Worm (Caenorhabditis elegans) whole organism, young adult: ENCODE results near the gene hap-1.

Source experiments
- C06A6.2 ChIP-seq: fragments of 200-800 bp; sonication (Bioruptor generic); conservative IDR thresholded peaks from 2 replicates; pipeline ENCODE4 v1.3.6; 2022; ENCODE audit warnings: missing genetic modification characterization, missing compliant biosample characterization
- D2030.7 ChIP-seq: fragments of 200-800 bp; sonication (Bioruptor generic); IDR thresholded peaks from 2 replicates; pipeline ENCODE4 v1.3.6; 2022; ENCODE audit warnings: missing genetic modification reagents, missing genetic modification characterization, missing compliant biosample characterization
- F10E7.11 ChIP-seq: sonication (generic microtip); optimal IDR thresholded peaks from 2 replicates; lab custom pipeline; 2017; ENCODE audit warnings: mild to moderate bottlenecking, missing genetic modification characterization, moderate library complexity, missing compliant biosample characterization
- F22D6.2 ChIP-seq: sonication (generic microtip); optimal IDR thresholded peaks from 2 replicates; lab custom pipeline; 2016; ENCODE audit warnings: mild to moderate bottlenecking, missing genetic modification characterization, missing compliant biosample characterization
- F33H1.4 ChIP-seq: fragments of 200-800 bp; sonication (Bioruptor generic); IDR thresholded peaks from 2 replicates; pipeline ENCODE4 v1.3.6; 2022; ENCODE audit warnings: missing genetic modification reagents, missing genetic modification characterization, missing compliant biosample characterization
- F37B4.10 ChIP-seq: fragments of 200-800 bp; sonication (Bioruptor generic); IDR thresholded peaks from 2 replicates; pipeline ENCODE4 v1.3.6; 2022; ENCODE audit warnings: missing genetic modification characterization, missing compliant biosample characterization
- F52B5.7 ChIP-seq: sonication (generic microtip); optimal IDR thresholded peaks from 2 replicates; lab custom pipeline; 2016; ENCODE audit warnings: mild to moderate bottlenecking, missing genetic modification characterization, missing compliant biosample characterization
- F57A8.1 ChIP-seq: fragments of 200-800 bp; sonication (Bioruptor generic); optimal IDR thresholded peaks from 2 replicates; lab custom pipeline; 2018; ENCODE audit warnings: mild to moderate bottlenecking, missing genetic modification characterization, moderate library complexity, missing compliant biosample characterization
- K11D2.4 ChIP-seq: fragments of 200-800 bp; sonication (Bioruptor generic); IDR thresholded peaks from 2 replicates; pipeline ENCODE4 v1.3.6; 2022; ENCODE audit warnings: missing genetic modification reagents, missing genetic modification characterization, missing compliant biosample characterization
- T26A5.8 ChIP-seq: sonication (generic microtip); optimal IDR thresholded peaks from 2 replicates; lab custom pipeline; 2016; ENCODE audit warnings: missing genetic modification characterization, missing compliant biosample characterization
- Y53G8AR.9 ChIP-seq: fragments of 200-800 bp; sonication (Bioruptor generic); conservative IDR thresholded peaks from 2 replicates; pipeline ENCODE4 v1.3.6; 2022; ENCODE audit warnings: missing genetic modification reagents, missing genetic modification characterization, missing compliant biosample characterization
- akir-1 ChIP-seq: fragments of 200-800 bp; sonication (Bioruptor generic); optimal IDR thresholded peaks from 2 replicates; lab custom pipeline; 2018; ENCODE audit warnings: mild to moderate bottlenecking, missing genetic modification characterization, moderate library complexity, missing compliant biosample characterization
- ama-1 ChIP-seq, 3 experiments: fragments of 150-350 bp in 1 of 3; sonication (generic microtip) in 2 of 3; optimal IDR thresholded peaks; 2 replicates each; lab custom pipeline; 2014 to 2018; ENCODE audit warnings: missing biosample characterization in 2 of 3, missing genetic modification characterization in 2 of 3, missing genetic modification reagents in 2 of 3
- athp-1 ChIP-seq: sonication (generic microtip); optimal IDR thresholded peaks from 2 replicates; lab custom pipeline; 2017; ENCODE audit warnings: mild to moderate bottlenecking, missing genetic modification characterization, missing compliant biosample characterization
- attf-5 ChIP-seq: fragments of 200-800 bp; sonication (Bioruptor generic); optimal IDR thresholded peaks from 2 replicates; lab custom pipeline; 2018; ENCODE audit warnings: mild to moderate bottlenecking, missing genetic modification characterization, missing compliant biosample characterization
- attf-6 ChIP-seq: fragments of 200-800 bp; sonication (Bioruptor generic); IDR thresholded peaks from 2 replicates; pipeline ENCODE4 v1.3.6; 2022; ENCODE audit warnings: missing genetic modification reagents, missing genetic modification characterization, missing compliant biosample characterization
- ceh-27 ChIP-seq: fragments of 200-800 bp; sonication (Bioruptor generic); optimal IDR thresholded peaks from 2 replicates; lab custom pipeline; 2018; ENCODE audit warnings: mild to moderate bottlenecking, missing genetic modification characterization, moderate library complexity, missing compliant biosample characterization
- ceh-58 ChIP-seq: fragments of 200-800 bp; sonication (Bioruptor generic); IDR thresholded peaks from 2 replicates; pipeline ENCODE4 v1.3.6; 2022; ENCODE audit warnings: missing genetic modification characterization, missing compliant biosample characterization
- ceh-79 ChIP-seq: sonication (generic microtip); optimal IDR thresholded peaks from 2 replicates; lab custom pipeline; 2017; ENCODE audit warnings: mild to moderate bottlenecking, missing genetic modification characterization, missing compliant biosample characterization
- ceh-91 ChIP-seq: fragments of 200-800 bp; sonication (Bioruptor generic); IDR thresholded peaks from 2 replicates; pipeline ENCODE4 v1.3.6; 2022; ENCODE audit warnings: missing genetic modification reagents, missing genetic modification characterization, missing compliant biosample characterization
- die-1 ChIP-seq: sonication (generic microtip); optimal IDR thresholded peaks from 2 replicates; lab custom pipeline; 2016; ENCODE audit warnings: missing genotype, mild to moderate bottlenecking, missing genetic modification characterization, missing compliant biosample characterization
- dox-1 ChIP-seq: fragments of 200-800 bp; sonication (Bioruptor generic); IDR thresholded peaks from 2 replicates; pipeline ENCODE4 v1.3.6; 2022; ENCODE audit warnings: missing genetic modification reagents, missing genetic modification characterization, missing compliant biosample characterization
- hmg-1.2 ChIP-seq: fragments of 200-800 bp; sonication (Bioruptor generic); IDR thresholded peaks from 2 replicates; pipeline ENCODE4 v1.3.6; 2022; ENCODE audit warnings: missing genetic modification reagents, missing genetic modification characterization, missing compliant biosample characterization
- lag-1 ChIP-seq: fragments of 200-800 bp; sonication (Bioruptor generic); IDR thresholded peaks from 2 replicates; pipeline ENCODE4 v1.3.6; 2022; ENCODE audit warnings: missing genetic modification reagents, missing genetic modification characterization, missing compliant biosample characterization
- lin-40 ChIP-seq: sonication (generic microtip); optimal IDR thresholded peaks from 2 replicates; lab custom pipeline; 2016; ENCODE audit warnings: missing genetic modification characterization, mild to moderate bottlenecking, missing compliant biosample characterization, missing genotype, missing genetic modification reagents
- lsl-1 ChIP-seq: fragments of 200-800 bp; sonication (Bioruptor generic); optimal IDR thresholded peaks from 2 replicates; lab custom pipeline; 2018; ENCODE audit warnings: mild to moderate bottlenecking, missing genetic modification characterization, moderate library complexity, missing compliant biosample characterization
- madf-3 ChIP-seq: fragments of 200-800 bp; sonication (Bioruptor generic); IDR thresholded peaks from 2 replicates; pipeline ENCODE4 v1.3.6; 2022; ENCODE audit warnings: missing genetic modification reagents, missing genetic modification characterization, missing compliant biosample characterization
- madf-6 ChIP-seq: fragments of 200-800 bp; sonication (Bioruptor generic); IDR thresholded peaks from 2 replicates; pipeline ENCODE4 v1.3.6; 2022; ENCODE audit warnings: missing genetic modification reagents, missing genetic modification characterization, missing compliant biosample characterization
- mcd-1 ChIP-seq: fragments of 200-800 bp; sonication (Bioruptor generic); IDR thresholded peaks from 2 replicates; pipeline ENCODE4 v1.3.6; 2022; ENCODE audit warnings: missing genetic modification reagents, missing genetic modification characterization, missing compliant biosample characterization
- mel-28 ChIP-seq: sonication (generic microtip); optimal IDR thresholded peaks from 2 replicates; lab custom pipeline; 2016; ENCODE audit warnings: borderline replicate concordance, mild to moderate bottlenecking, missing genetic modification characterization, missing compliant biosample characterization
- mes-4 ChIP-seq: sonication (generic microtip); optimal IDR thresholded peaks from 2 replicates; lab custom pipeline; 2016; ENCODE audit warnings: missing genotype, missing genetic modification characterization, missing compliant biosample characterization
- mxl-1 ChIP-seq: sonication (generic microtip); optimal IDR thresholded peaks from 2 replicates; lab custom pipeline; 2016; ENCODE audit warnings: missing genetic modification characterization, missing compliant biosample characterization
- nfya-1 ChIP-seq: sonication (generic microtip); optimal IDR thresholded peaks from 2 replicates; lab custom pipeline; 2017; ENCODE audit warnings: antibody characterized with exemption, missing compliant biosample characterization, missing genetic modification characterization, borderline replicate concordance; ENCODE audit not compliant: insufficient read depth
- nhr-80 ChIP-seq: sonication (generic microtip); optimal IDR thresholded peaks from 2 replicates; lab custom pipeline; 2016; ENCODE audit warnings: missing genetic modification characterization, missing compliant biosample characterization
- pha-4 ChIP-seq: fragments of 150-350 bp; sonication (generic microtip); optimal IDR thresholded peaks from 2 replicates; lab custom pipeline; 2014; ENCODE audit warnings: missing biosample characterization, missing genetic modification reagents, missing genetic modification characterization
- rpc-1 ChIP-seq, 2 experiments: fragments of 150-350 bp in 1 of 2; sonication (generic microtip) in 1 of 2; optimal IDR thresholded peaks; 2 replicates each; lab custom pipeline; 2014 to 2018; ENCODE audit warnings: missing biosample characterization in 1 of 2, missing genetic modification characterization in 1 of 2, missing genetic modification reagents in 1 of 2, missing genotype in 1 of 2
- sea-2 ChIP-seq: fragments of 200-800 bp; sonication (Bioruptor generic); IDR thresholded peaks from 2 replicates; pipeline ENCODE4 v1.3.6; 2022; ENCODE audit warnings: missing genetic modification characterization, missing compliant biosample characterization
- snpc-1.3 ChIP-seq: sonication (generic microtip); optimal IDR thresholded peaks from 2 replicates; lab custom pipeline; 2017; ENCODE audit warnings: missing genetic modification characterization, mild to moderate bottlenecking, missing compliant biosample characterization, antibody characterized with exemption, moderate library complexity, missing genotype, missing genetic modification reagents; ENCODE audit not compliant: insufficient read depth
- snpc-4 ChIP-seq, 5 experiments: fragments of 150-350 bp in 1 of 5; sonication (generic microtip) in 4 of 5; optimal IDR thresholded peaks; 2 replicates each; lab custom pipeline; 2014 to 2018; ENCODE audit warnings: missing genetic modification characterization in 5 of 5, missing biosample characterization in 3 of 5, antibody characterized with exemption in 2 of 5, mild to moderate bottlenecking in 2 of 5, missing compliant biosample characterization in 2 of 5, missing genotype in 2 of 5, moderate library complexity in 2 of 5, missing genetic modification reagents in 1 of 5
- tbp1 ChIP-seq: fragments of 200-800 bp; sonication (Bioruptor generic); optimal IDR thresholded peaks from 2 replicates; lab custom pipeline; 2018; ENCODE audit warnings: mild to moderate bottlenecking, missing genetic modification characterization, missing compliant biosample characterization
- tbx-9 ChIP-seq: sonication (generic microtip); optimal IDR thresholded peaks from 2 replicates; lab custom pipeline; 2016; ENCODE audit warnings: borderline replicate concordance, missing genetic modification characterization, inconsistent platforms, missing compliant biosample characterization
- unc-130 ChIP-seq: sonication (generic microtip); optimal IDR thresholded peaks from 2 replicates; lab custom pipeline; 2016; ENCODE audit warnings: missing genetic modification reagents, missing genetic modification characterization, missing compliant biosample characterization
- unc-62 ChIP-seq: fragments of 150-350 bp; optimal IDR thresholded peaks from 2 replicates; lab custom pipeline; 2014; ENCODE audit warnings: missing biosample characterization, missing genetic modification reagents, missing genetic modification characterization
- xnd-1 ChIP-seq: sonication (generic microtip); optimal IDR thresholded peaks from 2 replicates; lab custom pipeline; 2016; ENCODE audit warnings: missing genotype, missing genetic modification reagents, missing genetic modification characterization, missing compliant biosample characterization
- zfh-2 ChIP-seq: fragments of 200-800 bp; sonication (Bioruptor generic); conservative IDR thresholded peaks from 2 replicates; pipeline ENCODE4 v1.3.6; 2022; ENCODE audit warnings: missing genetic modification reagents, missing genetic modification characterization, missing compliant biosample characterization
- ztf-26 ChIP-seq: sonication (generic microtip); optimal IDR thresholded peaks from 2 replicates; lab custom pipeline; 2017; ENCODE audit warnings: missing genetic modification characterization, missing compliant biosample characterization
- ztf-3 ChIP-seq: fragments of 200-800 bp; sonication (Bioruptor generic); optimal IDR thresholded peaks from 2 replicates; lab custom pipeline; 2018; ENCODE audit warnings: mild to moderate bottlenecking, missing genetic modification characterization, missing compliant biosample characterization

The hap-1 gene

DNA sequence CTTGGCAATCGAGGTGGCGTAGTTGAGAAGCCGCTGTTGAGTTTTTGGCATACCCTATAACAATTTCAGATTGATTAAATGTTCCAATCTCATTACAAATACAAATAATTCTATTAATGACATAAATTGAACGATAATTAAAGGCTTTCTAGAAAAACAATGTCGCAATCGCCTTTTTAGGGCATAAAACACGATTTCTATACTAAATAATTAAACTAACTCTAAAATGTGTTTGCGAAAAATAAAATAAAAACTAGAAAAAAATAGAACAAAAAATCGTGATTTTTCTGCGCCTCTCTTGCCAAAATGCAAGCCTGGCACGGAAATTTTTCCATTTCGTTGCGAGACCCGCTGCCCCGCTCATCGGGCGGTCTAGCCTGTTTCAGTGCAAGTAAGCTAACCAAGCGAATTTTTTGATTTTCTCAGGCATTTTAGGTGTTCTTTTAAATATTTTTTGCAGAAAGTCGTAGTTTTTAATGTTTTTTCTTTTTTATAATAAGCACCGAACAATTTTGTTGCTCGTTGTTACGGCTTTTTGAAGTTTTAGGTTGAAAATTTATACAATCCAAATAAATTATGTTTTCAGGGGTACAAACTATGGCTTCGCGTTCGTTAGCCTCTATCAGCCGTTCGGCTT, 35.8 kb upstream of the hap-1 start, which contains the start of the genes C34E10.12, C34E10.10 and atp-2:
Gene C34E10.12 (minus strand): TSS at position 51 of the 637 bp plus-strand sequence.
Gene C34E10.10 (minus strand): TSS at position 54 of the 637 bp plus-strand sequence.
Gene atp-2 (plus strand): TSS at position 587 of the 637 bp plus-strand sequence.
- TF ChIP-seq D2030.7 (GFP tag; lab: Robert Waterston, UW) (no peak; the same call in 1 of the 2 replicates), zfh-2 (GFP tag; lab: Robert Waterston, UW) (no peak), athp-1 (no peak), ceh-27 (GFP tag; lab: Kevin White, UChicago) (peak; percentile 58), unc-130 (GFP tag; lab: Kevin White, UChicago) (peak; percentile 23), K11D2.4 (GFP tag; lab: Robert Waterston, UW) (peak; percentile 20; the same call in 1 of the 2 replicates), ama-1 (optimal IDR thresholded peaks at IDR 0.05; lab: Kevin White, UChicago) (no peak), ama-1 (GFP tag; optimal IDR thresholded peaks at IDR 0.05; lab: Kevin White, UChicago) (no peak), hmg-1.2 (peak; percentile 47; the same call in 1 of the 2 replicates), Y53G8AR.9 (GFP tag; lab: Robert Waterston, UW) (0 out of 2 replicates have a peak, but pooled peaks have one; percentile 34), F52B5.7 (no peak), lin-40 (tag; lab: Kevin White, UChicago) (peak; percentile 64), madf-3 (GFP tag; lab: Robert Waterston, UW) (no peak), mel-28 (tag; lab: Kevin White, UChicago) (no peak), madf-6 (peak; percentile 72), xnd-1 (tag; lab: Kevin White, UChicago) (no peak), F57A8.1 (GFP tag; lab: Kevin White, UChicago) (no peak), mes-4 (tag; lab: Kevin White, UChicago) (no peak), attf-5 (GFP tag; lab: Kevin White, UChicago) (peak; percentile 82), nfya-1 (tag; lab: Kevin White, UChicago) (no peak), F37B4.10 (GFP tag; lab: Robert Waterston, UW) (no peak), dox-1 (peak; percentile 56), mxl-1 (tag; lab: Kevin White, UChicago) (no peak), ceh-91 (GFP tag; lab: Robert Waterston, UW) (no peak), lsl-1 (peak; percentile 47), F10E7.11 (tag; lab: Kevin White, UChicago) (no peak), lag-1 (no peak), ztf-3 (no peak), unc-62 (GFP tag; lab: Kevin White, UChicago) (no peak), F22D6.2 (tag; lab: Kevin White, UChicago) (no peak), ztf-26 (tag; lab: Kevin White, UChicago) (peak; percentile 19), F33H1.4 (GFP tag; lab: Robert Waterston, UW) (peak; percentile 96), rpc-1 (optimal IDR thresholded peaks at IDR 0.05; lab: Kevin White, UChicago) (peak; percentile 25), rpc-1 (tag; optimal IDR thresholded peaks at IDR 0.05; lab: Kevin White, UChicago) (no peak), ceh-79 (tag; lab: Kevin White, UChicago) (no peak), akir-1 (GFP tag; lab: Kevin White, UChicago) (no peak), C06A6.2 (GFP tag; lab: Robert Waterston, UW) (peak; percentile 46; the same call in 1 of the 2 replicates), snpc-1.3 (tag; lab: Kevin White, UChicago) (peak; percentile 62), tbp1 (peak; percentile 61), pha-4 (tag; lab: Kevin White, UChicago) (peak; percentile 11), nhr-80 (tag; lab: Kevin White, UChicago) (peak; percentile 38), ceh-58 (GFP tag; lab: Robert Waterston, UW) (no peak), snpc-4 (GFP tag; optimal IDR thresholded peaks at IDR 0.05; lab: Kevin White, UChicago) (no peak), snpc-4 (tag; optimal IDR thresholded peaks at IDR 0.05; lab: Kevin White, UChicago) (peak; percentile 24 to 75 (median 40)), mcd-1 (GFP tag; lab: Robert Waterston, UW) (peak; percentile 73), die-1 (tag; lab: Kevin White, UChicago) (no peak), T26A5.8 (tag; lab: Kevin White, UChicago) (no peak), attf-6 (GFP tag; lab: Robert Waterston, UW) (no peak), tbx-9 (tag; lab: Kevin White, UChicago) (no peak), sea-2 (GFP tag; lab: Robert Waterston, UW) (no peak)
